Fruit fly (Drosophila melanogaster) whole organism, wandering third instar larva: ENCODE measurements around the gene CG5758.

Experiments used
- CG32264 ChIP-seq: fragments of 200-800 bp; sonication (Bioruptor generic); optimal IDR thresholded peaks from 2 replicates; lab custom pipeline; 2016; ENCODE audit warnings: missing biosample characterization, missing genetic modification characterization
- Dfd ChIP-seq: fragments of >200 bp; optimal IDR thresholded peaks from 2 replicates; lab custom pipeline; 2017; ENCODE audit warnings: missing biosample characterization, missing genetic modification characterization
- HLH106 ChIP-seq: fragments of 200-800 bp; optimal IDR thresholded peaks from 3 replicates; lab custom pipeline; 2019; ENCODE audit warnings: missing biosample characterization, mild to moderate bottlenecking, missing genetic modification characterization, moderate library complexity
- Hnf4 ChIP-seq: fragments of 200-800 bp; sonication (Bioruptor generic); optimal IDR thresholded peaks from 2 replicates; lab custom pipeline; 2016; ENCODE audit warnings: missing biosample characterization, mild to moderate bottlenecking, missing genetic modification characterization
- OdsH ChIP-seq: fragments of 200-800 bp; sonication (Bioruptor generic); optimal IDR thresholded peaks from 2 replicates; lab custom pipeline; 2016; ENCODE audit warnings: missing biosample characterization, mild to moderate bottlenecking, missing genetic modification characterization
- br ChIP-seq: fragments of 200-800 bp; sonication (Bioruptor generic); optimal IDR thresholded peaks from 2 replicates; lab custom pipeline; 2016; ENCODE audit warnings: missing biosample characterization, missing genetic modification characterization
- fru ChIP-seq: fragments of 200-800 bp; sonication (Bioruptor generic); optimal IDR thresholded peaks from 3 replicates; lab custom pipeline; 2016; ENCODE audit warnings: missing biosample characterization, mild to moderate bottlenecking, missing genetic modification characterization
- h ChIP-seq: fragments of 200-800 bp; sonication (Bioruptor generic); optimal IDR thresholded peaks from 3 replicates; lab custom pipeline; 2016; ENCODE audit warnings: missing biosample characterization, mild to moderate bottlenecking, missing genetic modification characterization
- pan ChIP-seq: fragments of >200 bp; optimal IDR thresholded peaks from 2 replicates; lab custom pipeline; 2017
- psq ChIP-seq: fragments of 200-800 bp; sonication (Bioruptor generic); optimal IDR thresholded peaks from 3 replicates; lab custom pipeline; 2017; ENCODE audit warnings: missing biosample characterization, mild to moderate bottlenecking, missing genetic modification characterization, moderate library complexity
- sage ChIP-seq: fragments of 200-800 bp; sonication (Bioruptor generic); optimal IDR thresholded peaks from 2 replicates; lab custom pipeline; 2016; ENCODE audit warnings: missing biosample characterization, mild to moderate bottlenecking, missing genetic modification characterization

DNA sequence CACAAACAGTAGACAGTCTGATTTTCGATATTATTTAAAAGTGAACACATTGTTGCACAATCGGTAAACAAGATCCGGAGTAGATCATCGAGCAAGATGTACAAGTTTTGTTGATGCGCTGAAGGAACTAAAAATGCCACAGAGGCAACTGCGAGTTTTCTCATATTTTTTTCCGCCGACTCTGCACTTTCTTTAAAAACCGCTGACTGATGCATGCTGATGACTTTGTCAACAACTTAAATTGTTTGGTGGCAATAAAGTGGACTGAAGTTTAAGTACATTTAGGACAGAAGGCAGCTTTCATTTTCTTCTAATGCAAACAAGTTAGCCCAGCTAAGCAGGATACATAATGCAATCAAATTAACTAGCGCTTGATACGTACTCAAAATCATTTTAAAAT lies 7.4 kb upstream of the CG5758 start:
- TF ChIP-seq Dfd (no peak), h (no peak), Hnf4 (GFP tag; lab: Kevin White, UChicago) (no peak), fru (no peak), psq (GFP tag; lab: Kevin White, UChicago) (no peak), br (GFP tag; lab: Kevin White, UChicago) (no peak), HLH106 (tag; lab: Kevin White, UChicago) (no peak), sage (GFP tag; lab: Kevin White, UChicago) (no peak), pan (lab: Kevin White, UChicago) (no peak), CG32264 (GFP tag; lab: Kevin White, UChicago) (no peak), OdsH (GFP tag; lab: Kevin White, UChicago) (no peak)
